Fruit fly (Drosophila melanogaster) whole organism, embryonic: ENCODE results near the gene AGO2.
A peak's percentile ranks its signal among the peaks of the same experiment; 100 is the strongest.

Experiments used
- Aef1 ChIP-seq: fragments of 200-800 bp; sonication (Bioruptor generic); IDR thresholded peaks from 3 replicates; pipeline ENCODE4 v1.3.6; 2022; ENCODE audit warnings: missing biosample characterization, missing genetic modification characterization
- B-H2 ChIP-seq: fragments of 200-800 bp; sonication (Bioruptor generic); optimal IDR thresholded peaks from 2 replicates; lab custom pipeline; 2018; ENCODE audit warnings: missing biosample characterization, mild to moderate bottlenecking, missing genetic modification characterization
- BtbVII ChIP-seq: fragments of 200-800 bp; sonication (Bioruptor generic); optimal IDR thresholded peaks from 3 replicates; lab custom pipeline; 2017; ENCODE audit warnings: missing biosample characterization, mild to moderate bottlenecking, missing genetic modification characterization
- CG1024 ChIP-seq: fragments of 200-800 bp; sonication (Bioruptor generic); IDR thresholded peaks from 2 replicates; pipeline ENCODE4 v1.3.6; 2022; ENCODE audit warnings: missing biosample characterization, missing genetic modification characterization
- CG10543 ChIP-seq: fragments of 200-800 bp; sonication (Bioruptor generic); optimal IDR thresholded peaks from 3 replicates; lab custom pipeline; 2017; ENCODE audit warnings: missing biosample characterization, mild to moderate bottlenecking, missing genetic modification characterization, moderate library complexity
- CG11723 ChIP-seq: fragments of 200-800 bp; sonication (Bioruptor generic); optimal IDR thresholded peaks from 2 replicates; lab custom pipeline; 2017; ENCODE audit warnings: missing biosample characterization, mild to moderate bottlenecking, missing genetic modification characterization
- CG12071 ChIP-seq: fragments of 200-800 bp; sonication (Bioruptor generic); optimal IDR thresholded peaks from 3 replicates; lab custom pipeline; 2018; ENCODE audit warnings: missing biosample characterization, mild to moderate bottlenecking, missing genetic modification characterization
- CG13775 ChIP-seq: fragments of 200-800 bp; sonication (Bioruptor generic); optimal IDR thresholded peaks from 3 replicates; lab custom pipeline; 2017; ENCODE audit warnings: missing biosample characterization, mild to moderate bottlenecking, missing genetic modification characterization
- CG14710 ChIP-seq: fragments of 200-800 bp; sonication (Bioruptor generic); optimal IDR thresholded peaks from 3 replicates; lab custom pipeline; 2019; ENCODE audit warnings: missing biosample characterization, mild to moderate bottlenecking, missing genetic modification characterization, moderate library complexity
- CG15011 ChIP-seq: fragments of 200-800 bp; sonication (Bioruptor generic); optimal IDR thresholded peaks from 3 replicates; lab custom pipeline; 2018; ENCODE audit warnings: missing biosample characterization, mild to moderate bottlenecking, missing genetic modification characterization
- CG17385 ChIP-seq: fragments of 200-800 bp; sonication (Bioruptor generic); optimal IDR thresholded peaks from 3 replicates; lab custom pipeline; 2018; ENCODE audit warnings: missing biosample characterization, mild to moderate bottlenecking, missing genetic modification characterization
- CG18599 ChIP-seq: fragments of 200-800 bp; sonication (Bioruptor generic); optimal IDR thresholded peaks from 3 replicates; lab custom pipeline; 2017; ENCODE audit warnings: missing biosample characterization, missing genetic modification characterization, mild to moderate bottlenecking, moderate library complexity, missing genetic modification reagents
- CG30431 ChIP-seq: fragments of 200-800 bp; sonication (Bioruptor generic); optimal IDR thresholded peaks from 2 replicates; lab custom pipeline; 2017; ENCODE audit warnings: missing biosample characterization, missing genetic modification characterization
- CG3281 ChIP-seq: fragments of 200-800 bp; sonication (Bioruptor generic); optimal IDR thresholded peaks from 3 replicates; lab custom pipeline; 2017; ENCODE audit warnings: missing biosample characterization, mild to moderate bottlenecking, missing genetic modification characterization
- CG3847 ChIP-seq: fragments of 200-800 bp; sonication (Bioruptor generic); IDR thresholded peaks from 2 replicates; pipeline ENCODE4 v1.3.6; 2022; ENCODE audit warnings: missing biosample characterization, missing genetic modification characterization
- CG3995 ChIP-seq: fragments of 200-800 bp; sonication (Bioruptor generic); optimal IDR thresholded peaks from 3 replicates; lab custom pipeline; 2016; ENCODE audit warnings: missing biosample characterization, missing genetic modification characterization
- CG4617 ChIP-seq: fragments of 200-800 bp; sonication (Bioruptor generic); optimal IDR thresholded peaks from 3 replicates; lab custom pipeline; 2016; ENCODE audit warnings: missing biosample characterization, missing genetic modification characterization, borderline replicate concordance
- CG6175 ChIP-seq: fragments of 200-800 bp; sonication (Bioruptor generic); IDR thresholded peaks from 3 replicates; pipeline ENCODE4 v1.3.6; 2022; ENCODE audit warnings: missing biosample characterization, missing genetic modification characterization
- CG6272 ChIP-seq: fragments of 200-800 bp; sonication (Bioruptor generic); IDR thresholded peaks from 2 replicates; pipeline ENCODE4 v1.3.6; 2022; ENCODE audit warnings: missing biosample characterization, missing genetic modification characterization
- CG7839 ChIP-seq: fragments of 200-800 bp; sonication (Bioruptor generic); optimal IDR thresholded peaks from 3 replicates; lab custom pipeline; 2018; ENCODE audit warnings: missing biosample characterization, mild to moderate bottlenecking, missing genetic modification characterization, moderate library complexity
- CG8089 ChIP-seq: fragments of 200-800 bp; sonication (Bioruptor generic); optimal IDR thresholded peaks from 3 replicates; lab custom pipeline; 2016; ENCODE audit warnings: missing biosample characterization, missing genetic modification characterization
- CG8478 ChIP-seq: fragments of >200 bp; optimal IDR thresholded peaks from 2 replicates; lab custom pipeline; 2018
- CG8944 ChIP-seq: fragments of 200-800 bp; sonication (Bioruptor generic); optimal IDR thresholded peaks from 3 replicates; lab custom pipeline; 2016; ENCODE audit warnings: missing biosample characterization, missing genetic modification characterization
- CG9215 ChIP-seq: fragments of 200-800 bp; sonication (Bioruptor generic); IDR thresholded peaks from 2 replicates; pipeline ENCODE4 v1.3.6; 2022; ENCODE audit warnings: missing biosample characterization, missing genetic modification characterization
- D19A ChIP-seq: fragments of 200-800 bp; optimal IDR thresholded peaks from 3 replicates; lab custom pipeline; 2019; ENCODE audit warnings: missing biosample characterization, mild to moderate bottlenecking, missing genetic modification characterization, moderate library complexity
- HmgZ ChIP-seq: fragments of 200-800 bp; sonication (Bioruptor generic); optimal IDR thresholded peaks from 2 replicates; lab custom pipeline; 2018; ENCODE audit warnings: missing biosample characterization, mild to moderate bottlenecking, missing genetic modification characterization
- Hr39 ChIP-seq: fragments of >200 bp; optimal IDR thresholded peaks from 2 replicates; lab custom pipeline; 2017
- Hsf ChIP-seq: fragments of 200-800 bp; sonication (Bioruptor generic); optimal IDR thresholded peaks from 3 replicates; lab custom pipeline; 2016; ENCODE audit warnings: missing biosample characterization, missing genetic modification characterization
- Lhr ChIP-seq: fragments of 200-800 bp; sonication (Bioruptor generic); optimal IDR thresholded peaks from 3 replicates; lab custom pipeline; 2017; ENCODE audit warnings: mild to moderate bottlenecking, missing biosample characterization, missing genetic modification reagents, missing genetic modification characterization
- Max ChIP-seq: fragments of 200-800 bp; sonication (Bioruptor generic); optimal IDR thresholded peaks from 2 replicates; lab custom pipeline; 2016; ENCODE audit warnings: missing biosample characterization, mild to moderate bottlenecking, missing genetic modification characterization
- Med ChIP-seq: fragments of 200-800 bp; sonication (Bioruptor generic); peaks from one replicate; lab custom pipeline; 2016; ENCODE audit warnings: missing biosample characterization, missing genetic modification characterization, mild to moderate bottlenecking, inconsistent platforms, moderate library complexity
- Sox102F ChIP-seq: fragments of 200-800 bp; sonication (Bioruptor generic); optimal IDR thresholded peaks from 2 replicates; lab custom pipeline; 2018; ENCODE audit warnings: missing biosample characterization, mild to moderate bottlenecking, missing genetic modification characterization, moderate library complexity
- Ssrp ChIP-seq: fragments of 200-800 bp; sonication (Bioruptor generic); optimal IDR thresholded peaks from 2 replicates; lab custom pipeline; 2018; ENCODE audit warnings: missing biosample characterization, mild to moderate bottlenecking, missing genetic modification characterization, moderate library complexity
- ato ChIP-seq: fragments of 200-800 bp; sonication (Bioruptor generic); IDR thresholded peaks from 2 replicates; pipeline ENCODE4 v1.3.6; 2022; ENCODE audit warnings: missing biosample characterization, missing genetic modification characterization; ENCODE audit not compliant: partially characterized antibody
- bigmax ChIP-seq: fragments of 200-800 bp; sonication (Bioruptor generic); optimal IDR thresholded peaks from 2 replicates; lab custom pipeline; 2018; ENCODE audit warnings: missing biosample characterization, mild to moderate bottlenecking, missing genetic modification characterization
- crol ChIP-seq: fragments of 200-800 bp; sonication (Bioruptor generic); IDR thresholded peaks from 2 replicates; pipeline ENCODE4 v1.3.6; 2022; ENCODE audit warnings: missing biosample characterization, missing genetic modification characterization
- disco-r ChIP-seq: fragments of 200-800 bp; sonication (Bioruptor generic); optimal IDR thresholded peaks from 2 replicates; lab custom pipeline; 2016; ENCODE audit warnings: missing biosample characterization, missing genetic modification characterization
- dm ChIP-seq: fragments of 200-800 bp; sonication (Bioruptor generic); optimal IDR thresholded peaks from 3 replicates; lab custom pipeline; 2016; ENCODE audit warnings: missing biosample characterization, missing genetic modification characterization
- dmrt99B ChIP-seq: fragments of 200-800 bp; sonication (Bioruptor generic); optimal IDR thresholded peaks from 2 replicates; lab custom pipeline; 2018; ENCODE audit warnings: missing biosample characterization, mild to moderate bottlenecking, missing genetic modification characterization, moderate library complexity
- gsb ChIP-seq: fragments of 200-800 bp; sonication (Bioruptor generic); IDR thresholded peaks from 2 replicates; pipeline ENCODE4 v1.3.6; 2022; ENCODE audit warnings: missing biosample characterization, missing genetic modification characterization
- ham ChIP-seq: fragments of 200-800 bp; sonication (Bioruptor generic); IDR thresholded peaks from 2 replicates; pipeline ENCODE4 v1.3.6; 2022; ENCODE audit warnings: missing biosample characterization, missing genetic modification characterization
- mam ChIP-seq: fragments of 200-800 bp; sonication (Bioruptor generic); optimal IDR thresholded peaks from 3 replicates; lab custom pipeline; 2016; ENCODE audit warnings: missing biosample characterization, missing genetic modification characterization
- nerfin-1 ChIP-seq: fragments of 200-800 bp; sonication (Bioruptor generic); optimal IDR thresholded peaks from 3 replicates; lab custom pipeline; 2019; ENCODE audit warnings: missing biosample characterization, mild to moderate bottlenecking, missing genetic modification characterization, moderate library complexity
- nom ChIP-seq: fragments of 200-800 bp; sonication (Bioruptor generic); optimal IDR thresholded peaks from 2 replicates; lab custom pipeline; 2017; ENCODE audit warnings: missing biosample characterization, missing genetic modification characterization, mild to moderate bottlenecking, moderate library complexity, missing genetic modification reagents
- phol ChIP-seq: fragments of 200-800 bp; sonication (Bioruptor generic); optimal IDR thresholded peaks from 3 replicates; lab custom pipeline; 2018; ENCODE audit warnings: missing biosample characterization, mild to moderate bottlenecking, missing genetic modification characterization, moderate library complexity
- pita ChIP-seq: fragments of 200-800 bp; sonication (Bioruptor generic); optimal IDR thresholded peaks from 2 replicates; lab custom pipeline; 2017; ENCODE audit warnings: missing biosample characterization, mild to moderate bottlenecking, missing genetic modification characterization
- tgo ChIP-seq: fragments of 200-800 bp; sonication (Bioruptor generic); IDR thresholded peaks from 3 replicates; pipeline ENCODE4 v1.3.6; 2022; ENCODE audit warnings: missing biosample characterization, missing genetic modification characterization
- wek ChIP-seq: fragments of 200-800 bp; sonication (Bioruptor generic); optimal IDR thresholded peaks from 3 replicates; lab custom pipeline; 2018; ENCODE audit warnings: missing biosample characterization, mild to moderate bottlenecking, missing genetic modification characterization, moderate library complexity
- zf30C ChIP-seq: fragments of 200-800 bp; sonication (Bioruptor generic); optimal IDR thresholded peaks from 3 replicates; lab custom pipeline; 2018; ENCODE audit warnings: missing biosample characterization, mild to moderate bottlenecking, missing genetic modification characterization

The AGO2 gene

dm6 chr3L:15534274-15535227 lies 19.4 kb upstream of the AGO2 start (continued):
- TF ChIP-seq dmrt99B = peak; percentile 63
- TF ChIP-seq Hsf (GFP tag; lab: Kevin White, UChicago) = peak; percentile 57
- peak; percentile 65 for TF ChIP-seq CG14710 (tag; lab: Kevin White, UChicago)
- TF ChIP-seq phol (tag; lab: Kevin White, UChicago) = peak; percentile 66
- TF ChIP-seq crol (GFP tag; lab: Robert Waterston, UW) = peak; percentile 83
- peak; percentile 89 for TF ChIP-seq Med (GFP tag; lab: Kevin White, UChicago)
- TF ChIP-seq Lhr = peak; percentile 26
- TF ChIP-seq CG9215 = peak; percentile 60
- peak; percentile 56 for TF ChIP-seq CG3281 (GFP tag; lab: Kevin White, UChicago)
- TF ChIP-seq Hr39 (lab: Kevin White, UChicago) = no peak
- no peak for TF ChIP-seq HmgZ
- peak; percentile 39 for TF ChIP-seq D19A
- TF ChIP-seq CG15011 = peak; percentile 57
- peak; percentile 52 for TF ChIP-seq Sox102F
- TF ChIP-seq CG6175 = 0 out of 3 replicates have a peak, but pooled peaks have one; percentile 14
- TF ChIP-seq zf30C (GFP tag; lab: Kevin White, UChicago) = no peak
- TF ChIP-seq Max (GFP tag; lab: Kevin White, UChicago) = peak; percentile 49
- TF ChIP-seq ham (GFP tag; lab: Robert Waterston, UW) = no peak
- TF ChIP-seq nom (GFP tag; lab: Kevin White, UChicago) = no peak
- no peak for TF ChIP-seq CG8478 (lab: Kevin White, UChicago)
- TF ChIP-seq CG30431 (GFP tag; lab: Kevin White, UChicago) = peak; percentile 36
- peak; percentile 5 for TF ChIP-seq CG4617 (GFP tag; lab: Kevin White, UChicago)
- TF ChIP-seq CG6272 (GFP tag; lab: Robert Waterston, UW) = no peak; the same call in 1 of the 2 replicates
- TF ChIP-seq CG10543 = no peak
- TF ChIP-seq tgo = no peak
- peak; percentile 51 for TF ChIP-seq CG3847 (GFP tag; lab: Robert Waterston, UW)
- no peak for TF ChIP-seq CG3995
- peak; percentile 66 for TF ChIP-seq CG18599 (GFP tag; lab: Kevin White, UChicago)
- no peak for TF ChIP-seq bigmax (GFP tag; lab: Kevin White, UChicago)
- TF ChIP-seq CG11723 (GFP tag; lab: Kevin White, UChicago) = peak; percentile 61
- no peak for TF ChIP-seq disco-r (GFP tag; lab: Kevin White, UChicago)
- TF ChIP-seq gsb (GFP tag; lab: Robert Waterston, UW) = no peak
- TF ChIP-seq B-H2 (GFP tag; lab: Kevin White, UChicago) = no peak
- TF ChIP-seq Aef1 = 0 out of 3 replicates have a peak, but pooled peaks have one; percentile 25
- no peak for TF ChIP-seq wek
- TF ChIP-seq nerfin-1 = peak; percentile 53
- peak; percentile 62 for TF ChIP-seq mam
- TF ChIP-seq CG7839 (tag; lab: Kevin White, UChicago) = peak; percentile 77
- TF ChIP-seq CG17385 (GFP tag; lab: Kevin White, UChicago) = peak; percentile 75
- peak; percentile 65 for TF ChIP-seq Ssrp (tag; lab: Kevin White, UChicago)
- TF ChIP-seq CG8089 (GFP tag; lab: Kevin White, UChicago) = peak; percentile 2
- peak; percentile 59 for TF ChIP-seq CG8944
- TF ChIP-seq BtbVII (GFP tag; lab: Kevin White, UChicago) = peak; percentile 15
- TF ChIP-seq CG13775 = peak; percentile 84
- TF ChIP-seq ato (GFP tag; lab: Robert Waterston, UW) = no peak
- no peak for TF ChIP-seq CG1024 (GFP tag; lab: Robert Waterston, UW)
- TF ChIP-seq dm (GFP tag; lab: Kevin White, UChicago) = peak; percentile 29
- no peak for TF ChIP-seq pita
- no peak for TF ChIP-seq CG12071 (GFP tag; lab: Kevin White, UChicago)
